Worm (Caenorhabditis elegans) whole organism, midembryonic: ENCODE measurements around the gene cyld-1.

Experiments used
- T22C8.4 ChIP-seq: fragments of 200-800 bp; sonication (Bioruptor generic); IDR thresholded peaks from 2 replicates; pipeline ENCODE4 v1.3.6; 2022; ENCODE audit warnings: missing genetic modification characterization, missing compliant biosample characterization
- cog-1 ChIP-seq: sonication (generic microtip); optimal IDR thresholded peaks from 2 replicates; lab custom pipeline; 2016; ENCODE audit warnings: missing genetic modification characterization, missing compliant biosample characterization
- flt-1 ChIP-seq: fragments of 200-800 bp; sonication (Bioruptor generic); IDR thresholded peaks from 2 replicates; pipeline ENCODE4 v1.3.6; 2022; ENCODE audit warnings: missing genetic modification characterization, missing compliant biosample characterization
- med-1 ChIP-seq: sonication (generic microtip); optimal IDR thresholded peaks from 2 replicates; lab custom pipeline; 2017; ENCODE audit warnings: missing genetic modification characterization, mild to moderate bottlenecking, missing compliant biosample characterization, antibody characterized with exemption, missing genetic modification reagents; ENCODE audit not compliant: insufficient read depth
- ref-1 ChIP-seq: fragments of 200-800 bp; sonication (Bioruptor generic); conservative IDR thresholded peaks from 2 replicates; pipeline ENCODE4 v1.3.6; 2022; ENCODE audit warnings: missing genetic modification reagents, missing genetic modification characterization, missing compliant biosample characterization
- tab-1 ChIP-seq: fragments of 200-800 bp; sonication (Bioruptor generic); IDR thresholded peaks from 2 replicates; pipeline ENCODE4 v1.3.6; 2022; ENCODE audit warnings: missing genetic modification characterization, missing compliant biosample characterization
- ztf-23 ChIP-seq: fragments of 200-800 bp; sonication (Bioruptor generic); IDR thresholded peaks from 2 replicates; pipeline ENCODE4 v1.3.6; 2022; ENCODE audit warnings: missing genetic modification reagents, missing genetic modification characterization, missing compliant biosample characterization
- ztf-29 ChIP-seq: fragments of 200-800 bp; sonication (Bioruptor generic); IDR thresholded peaks from 2 replicates; pipeline ENCODE4 v1.3.6; 2022; ENCODE audit warnings: missing genetic modification reagents, missing genetic modification characterization, missing compliant biosample characterization

- TF ChIP-seq tab-1 (GFP tag; lab: Robert Waterston, UW) (no peak), ref-1 (GFP tag; lab: Robert Waterston, UW) (no peak), flt-1 (GFP tag; lab: Robert Waterston, UW) (no peak), ztf-29 (GFP tag; lab: Robert Waterston, UW) (no peak), cog-1 (tag; lab: Kevin White, UChicago) (no peak), ztf-23 (GFP tag; lab: Robert Waterston, UW) (no peak), T22C8.4 (GFP tag; lab: Robert Waterston, UW) (no peak), med-1 (GFP tag; lab: Kevin White, UChicago) (no peak)
Measured at ce11 chrIII:9930406-9930805, 19.9 kb upstream of the cyld-1 start.
